Fruit fly (Drosophila melanogaster) whole organism, embryonic: ENCODE results near the gene raptor.

Experiments used
- Blimp-1 ChIP-seq: fragments of 200-800 bp; sonication (Bioruptor generic); optimal IDR thresholded peaks from 3 replicates; lab custom pipeline; 2018; ENCODE audit warnings: missing biosample characterization, missing genetic modification characterization, mild to moderate bottlenecking, moderate library complexity, missing genetic modification reagents
- Bteb2 ChIP-seq: fragments of 200-800 bp; sonication (Bioruptor generic); optimal IDR thresholded peaks from 2 replicates; lab custom pipeline; 2016; ENCODE audit warnings: missing biosample characterization, missing genetic modification characterization
- CG10462 ChIP-seq: fragments of 200-800 bp; sonication (Bioruptor generic); optimal IDR thresholded peaks from 2 replicates; lab custom pipeline; 2016; ENCODE audit warnings: missing biosample characterization, missing genetic modification characterization
- CG10959 ChIP-seq: fragments of 200-800 bp; sonication (Bioruptor generic); IDR thresholded peaks from 2 replicates; pipeline ENCODE4 v1.3.6; 2022; ENCODE audit warnings: missing biosample characterization, missing genetic modification characterization
- CG11085 ChIP-seq: fragments of 200-800 bp; sonication (Bioruptor generic); IDR thresholded peaks from 2 replicates; pipeline ENCODE4 v1.3.6; 2022; ENCODE audit warnings: missing biosample characterization, missing genetic modification characterization
- CG11456 ChIP-seq: fragments of 200-800 bp; sonication (Bioruptor generic); IDR thresholded peaks from 3 replicates; pipeline ENCODE4 v1.3.6; 2022; ENCODE audit warnings: missing biosample characterization, missing genetic modification characterization
- CG12236 ChIP-seq: fragments of 200-800 bp; sonication (Bioruptor generic); optimal IDR thresholded peaks from 2 replicates; lab custom pipeline; 2016; ENCODE audit warnings: missing biosample characterization, missing genetic modification characterization
- CG12659 ChIP-seq: fragments of 200-800 bp; sonication (Bioruptor generic); optimal IDR thresholded peaks from 3 replicates; lab custom pipeline; 2017; ENCODE audit warnings: mild to moderate bottlenecking, missing biosample characterization, missing genetic modification reagents, missing genetic modification characterization
- CG17361 ChIP-seq: fragments of 200-800 bp; sonication (Bioruptor generic); IDR thresholded peaks from 3 replicates; pipeline ENCODE4 v1.3.6; 2022; ENCODE audit warnings: missing biosample characterization, missing genetic modification characterization
- CG17829 ChIP-seq: fragments of 200-800 bp; optimal IDR thresholded peaks from 2 replicates; lab custom pipeline; 2019; ENCODE audit warnings: missing biosample characterization, mild to moderate bottlenecking, missing genetic modification characterization, moderate library complexity
- CG18619 ChIP-seq: fragments of 200-800 bp; sonication (Bioruptor generic); optimal IDR thresholded peaks from 3 replicates; lab custom pipeline; 2017; ENCODE audit warnings: missing biosample characterization, mild to moderate bottlenecking, missing genetic modification characterization
- CG18764 ChIP-seq: fragments of 200-800 bp; sonication (Bioruptor generic); optimal IDR thresholded peaks from 3 replicates; lab custom pipeline; 2016; ENCODE audit warnings: missing biosample characterization, missing genetic modification characterization
- CG2889 ChIP-seq: fragments of 200-800 bp; sonication (Bioruptor generic); IDR thresholded peaks from 3 replicates; pipeline ENCODE4 v1.3.6; 2022; ENCODE audit warnings: missing biosample characterization, missing genetic modification characterization
- CG30020 ChIP-seq: fragments of 200-800 bp; optimal IDR thresholded peaks from 2 replicates; lab custom pipeline; 2019; ENCODE audit warnings: missing biosample characterization, mild to moderate bottlenecking, missing genetic modification characterization, moderate library complexity
- CG31224 ChIP-seq: fragments of 200-800 bp; sonication (Bioruptor generic); IDR thresholded peaks from 2 replicates; pipeline ENCODE4 v1.3.6; 2022; ENCODE audit warnings: missing biosample characterization, missing genetic modification characterization
- CG32772 ChIP-seq: fragments of 200-800 bp; sonication (Bioruptor generic); IDR thresholded peaks from 2 replicates; pipeline ENCODE4 v1.3.6; 2022; ENCODE audit warnings: missing biosample characterization, missing genetic modification characterization
- CG33213 ChIP-seq: fragments of 200-800 bp; sonication (Bioruptor generic); optimal IDR thresholded peaks from 3 replicates; lab custom pipeline; 2016; ENCODE audit warnings: missing biosample characterization, missing genetic modification characterization
- CG34422 ChIP-seq: fragments of 200-800 bp; sonication (Bioruptor generic); IDR thresholded peaks from 3 replicates; pipeline ENCODE4 v1.3.6; 2022; ENCODE audit warnings: missing biosample characterization, missing genetic modification characterization
- CG3838 ChIP-seq: fragments of 200-800 bp; sonication (Bioruptor generic); optimal IDR thresholded peaks from 3 replicates; lab custom pipeline; 2016; ENCODE audit warnings: missing biosample characterization, missing genetic modification characterization
- CG4730 ChIP-seq: fragments of 200-800 bp; sonication (Bioruptor generic); IDR thresholded peaks from 2 replicates; pipeline ENCODE4 v1.3.6; 2022; ENCODE audit warnings: missing biosample characterization, missing genetic modification characterization
- CG7928 ChIP-seq: fragments of 200-800 bp; sonication (Bioruptor generic); optimal IDR thresholded peaks from 2 replicates; lab custom pipeline; 2017; ENCODE audit warnings: missing biosample characterization, mild to moderate bottlenecking, missing genetic modification characterization
- CG8281 ChIP-seq: fragments of 200-800 bp; sonication (Bioruptor generic); optimal IDR thresholded peaks from 2 replicates; lab custom pipeline; 2018; ENCODE audit warnings: missing biosample characterization, mild to moderate bottlenecking, missing genetic modification characterization, moderate library complexity
- CG8924 ChIP-seq: fragments of 200-800 bp; optimal IDR thresholded peaks from 3 replicates; lab custom pipeline; 2019; ENCODE audit warnings: missing biosample characterization, mild to moderate bottlenecking, missing genetic modification characterization, moderate library complexity
- HLH4C ChIP-seq: fragments of 200-800 bp; sonication (Bioruptor generic); IDR thresholded peaks from 3 replicates; pipeline ENCODE4 v1.3.6; 2022; ENCODE audit warnings: missing biosample characterization, missing genetic modification characterization; ENCODE audit not compliant: partially characterized antibody
- Jarid2 ChIP-seq: fragments of 200-800 bp; sonication (Bioruptor generic); optimal IDR thresholded peaks from 3 replicates; lab custom pipeline; 2017; ENCODE audit warnings: mild to moderate bottlenecking, missing biosample characterization, missing genetic modification reagents, missing genetic modification characterization
- Mrtf ChIP-seq: fragments of 200-800 bp; sonication (Bioruptor generic); IDR thresholded peaks from 3 replicates; pipeline ENCODE4 v1.3.6; 2022; ENCODE audit warnings: missing biosample characterization, missing genetic modification characterization
- NC2α ChIP-seq: fragments of 200-800 bp; sonication (Bioruptor generic); optimal IDR thresholded peaks from 2 replicates; lab custom pipeline; 2016; ENCODE audit warnings: missing biosample characterization, missing genetic modification characterization
- Opbp ChIP-seq: fragments of 200-800 bp; sonication (Bioruptor generic); IDR thresholded peaks from 3 replicates; pipeline ENCODE4 v1.3.6; 2022; ENCODE audit warnings: missing biosample characterization, missing genetic modification characterization; ENCODE audit not compliant: partially characterized antibody
- Sox100B ChIP-seq: fragments of 200-800 bp; sonication (Bioruptor generic); optimal IDR thresholded peaks from 3 replicates; lab custom pipeline; 2018; ENCODE audit warnings: missing biosample characterization, mild to moderate bottlenecking, missing genetic modification characterization
- Stat92E ChIP-seq, 3 experiments: fragments of >200 bp in 2 of 3; fragments of 200-800 bp in 1 of 3; sonication (Bioruptor generic) in 1 of 3; optimal IDR thresholded peaks; 2 replicates each; lab custom pipeline; 2017 to 2019; ENCODE audit warnings: missing biosample characterization in 3 of 3, missing genetic modification characterization in 3 of 3, mild to moderate bottlenecking in 1 of 3, moderate library complexity in 1 of 3
- ab ChIP-seq: fragments of 200-800 bp; sonication (Bioruptor generic); optimal IDR thresholded peaks from 2 replicates; lab custom pipeline; 2016; ENCODE audit warnings: missing biosample characterization, missing genetic modification characterization
- ara ChIP-seq: fragments of 200-800 bp; sonication (Bioruptor generic); IDR thresholded peaks from 2 replicates; pipeline ENCODE4 v1.3.6; 2022; ENCODE audit warnings: missing biosample characterization, missing genetic modification characterization
- br ChIP-seq: fragments of >200 bp; optimal IDR thresholded peaks from 2 replicates; lab custom pipeline; 2017
- crc ChIP-seq: fragments of 200-800 bp; sonication (Bioruptor generic); optimal IDR thresholded peaks from 2 replicates; lab custom pipeline; 2016; ENCODE audit warnings: missing biosample characterization, missing genetic modification characterization
- eyg ChIP-seq: fragments of 200-800 bp; sonication (Bioruptor generic); optimal IDR thresholded peaks from 3 replicates; lab custom pipeline; 2016; ENCODE audit warnings: missing biosample characterization, missing genetic modification characterization
- fu2 ChIP-seq: fragments of 200-800 bp; sonication (Bioruptor generic); optimal IDR thresholded peaks from 2 replicates; lab custom pipeline; 2016; ENCODE audit warnings: missing biosample characterization, missing genetic modification characterization
- gem ChIP-seq: fragments of 200-800 bp; sonication (Bioruptor generic); optimal IDR thresholded peaks from 2 replicates; lab custom pipeline; 2019; ENCODE audit warnings: missing biosample characterization, mild to moderate bottlenecking, missing genetic modification characterization, moderate library complexity
- grn ChIP-seq: fragments of 200-800 bp; sonication (Bioruptor generic); optimal IDR thresholded peaks from 3 replicates; lab custom pipeline; 2017; ENCODE audit warnings: missing biosample characterization, missing genetic modification characterization
- gt ChIP-seq: fragments of 200-800 bp; sonication (Bioruptor generic); IDR thresholded peaks from 2 replicates; pipeline ENCODE4 v1.3.6; 2022; ENCODE audit warnings: missing biosample characterization, missing genetic modification characterization
- hkb ChIP-seq, 2 experiments: fragments of 200-800 bp in 1 of 2; fragments of >200 bp in 1 of 2; sonication (Bioruptor generic) in 1 of 2; IDR thresholded peaks in 1 of 2; optimal IDR thresholded peaks in 1 of 2; 2 replicates each; pipeline versions ENCODE4 v1.3.6 to Lab custom; 2017 to 2022; ENCODE audit warnings: missing biosample characterization in 1 of 2, missing genetic modification characterization in 1 of 2
- lilli ChIP-seq: fragments of 200-800 bp; sonication (Bioruptor generic); optimal IDR thresholded peaks from 3 replicates; lab custom pipeline; 2016; ENCODE audit warnings: missing biosample characterization, missing genetic modification characterization
- maf-S ChIP-seq: fragments of 200-800 bp; sonication (Bioruptor generic); optimal IDR thresholded peaks from 2 replicates; lab custom pipeline; 2016; ENCODE audit warnings: missing biosample characterization, missing genetic modification characterization
- mam ChIP-seq: fragments of 200-800 bp; sonication (Bioruptor generic); optimal IDR thresholded peaks from 3 replicates; lab custom pipeline; 2016; ENCODE audit warnings: missing biosample characterization, missing genetic modification characterization
- oc ChIP-seq: fragments of 200-800 bp; sonication (Bioruptor generic); optimal IDR thresholded peaks from 2 replicates; lab custom pipeline; 2018; ENCODE audit warnings: missing biosample characterization, mild to moderate bottlenecking, missing genetic modification characterization, moderate library complexity
- onecut ChIP-seq: fragments of 200-800 bp; sonication (Bioruptor generic); IDR thresholded peaks from 2 replicates; pipeline ENCODE4 v1.3.6; 2022; ENCODE audit warnings: missing biosample characterization, missing genetic modification characterization
- prd ChIP-seq, 3 experiments: fragments of >200 bp in 2 of 3; fragments of 200-800 bp in 1 of 3; sonication (Bioruptor generic) in 1 of 3; optimal IDR thresholded peaks in 2 of 3; IDR thresholded peaks in 1 of 3; 2 replicates in 2 of 3; 3 replicates in 1 of 3; pipeline versions ENCODE4 v1.3.6 to Lab custom; 2017 to 2022; ENCODE audit warnings: missing biosample characterization in 1 of 3, missing genetic modification characterization in 1 of 3
- row ChIP-seq: fragments of 200-800 bp; sonication (Bioruptor generic); IDR thresholded peaks from 3 replicates; pipeline ENCODE4 v1.3.6; 2022; ENCODE audit warnings: missing biosample characterization, missing genetic modification characterization
- salm ChIP-seq: fragments of 200-800 bp; sonication (Bioruptor generic); optimal IDR thresholded peaks from 2 replicates; lab custom pipeline; 2018; ENCODE audit warnings: missing biosample characterization, mild to moderate bottlenecking, missing genetic modification characterization
- sd ChIP-seq: fragments of 200-800 bp; sonication (Bioruptor generic); optimal IDR thresholded peaks from 3 replicates; lab custom pipeline; 2018; ENCODE audit warnings: missing biosample characterization, mild to moderate bottlenecking, missing genetic modification characterization, moderate library complexity
- sug ChIP-seq: fragments of 200-800 bp; optimal IDR thresholded peaks from 2 replicates; lab custom pipeline; 2019; ENCODE audit warnings: missing biosample characterization, mild to moderate bottlenecking, missing genetic modification characterization, moderate library complexity
- zfh1 ChIP-seq: fragments of 200-800 bp; sonication (Bioruptor generic); IDR thresholded peaks from 3 replicates; pipeline ENCODE4 v1.3.6; 2022; ENCODE audit warnings: missing biosample characterization, missing genetic modification characterization

Gene raptor

DNA sequence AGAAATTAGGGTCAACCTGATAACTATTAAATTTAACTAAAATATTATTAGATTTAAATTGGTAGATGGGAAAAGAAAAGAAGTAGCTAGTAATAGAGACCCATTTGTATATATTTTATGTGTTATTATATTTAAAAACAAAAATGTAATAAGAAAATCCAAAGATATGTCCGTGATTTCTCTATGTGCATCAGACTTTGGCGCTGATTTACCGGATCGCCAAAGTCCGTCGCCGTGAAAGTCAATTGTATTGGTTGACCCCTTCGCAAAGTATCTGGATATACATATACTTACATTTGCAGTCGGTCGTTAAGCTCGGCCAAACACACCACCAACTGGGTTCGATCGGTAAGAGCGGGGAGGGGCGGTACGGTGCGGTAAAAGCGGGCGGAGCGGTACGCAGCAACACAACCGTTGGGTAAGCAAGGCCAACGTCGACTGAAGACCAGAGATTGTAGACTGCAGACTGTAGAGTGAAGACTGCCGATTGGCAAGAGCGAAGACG, 12.9 kb downstream of the raptor start (continued):
- no peak for TF ChIP-seq prd (optimal IDR thresholded peaks at IDR 0.05; lab: Kevin White, UChicago)
- TF ChIP-seq prd (GFP tag; IDR thresholded peaks at IDR 0.05; lab: Robert Waterston, UW) = 0 out of 3 replicates have a peak, but pooled peaks have one; percentile 23
- TF ChIP-seq Blimp-1 (GFP tag; lab: Kevin White, UChicago) = peak; percentile 78
- no peak for TF ChIP-seq HLH4C (GFP tag; lab: Robert Waterston, UW)
- no peak for TF ChIP-seq CG2889
- TF ChIP-seq Sox100B = peak; percentile 38
- no peak for TF ChIP-seq Stat92E (GFP tag; optimal IDR thresholded peaks at IDR 0.05; lab: Kevin White, UChicago)
- no peak for TF ChIP-seq lilli (GFP tag; lab: Kevin White, UChicago)
- no peak for TF ChIP-seq CG12236 (GFP tag; lab: Kevin White, UChicago)
- TF ChIP-seq CG10959 (GFP tag; lab: Robert Waterston, UW) = no peak
- peak; percentile 71 for TF ChIP-seq gem (tag; lab: Kevin White, UChicago)
- no peak for TF ChIP-seq CG11456 (GFP tag; lab: Robert Waterston, UW)
- no peak for TF ChIP-seq oc
- TF ChIP-seq onecut (GFP tag; lab: Robert Waterston, UW) = no peak
- TF ChIP-seq Mrtf (GFP tag; lab: Robert Waterston, UW) = no peak
- no peak for TF ChIP-seq grn
- TF ChIP-seq eyg (GFP tag; lab: Kevin White, UChicago) = no peak
- no peak for TF ChIP-seq crc
- TF ChIP-seq CG8281 (tag; lab: Kevin White, UChicago) = no peak
- no peak for TF ChIP-seq CG10462 (GFP tag; lab: Kevin White, UChicago)
- no peak for TF ChIP-seq CG33213 (GFP tag; lab: Kevin White, UChicago)
- no peak for TF ChIP-seq CG3838 (GFP tag; lab: Kevin White, UChicago)
- TF ChIP-seq mam (GFP tag; lab: Kevin White, UChicago) = no peak
- TF ChIP-seq CG32772 (GFP tag; lab: Robert Waterston, UW) = no peak
- TF ChIP-seq CG18764 = no peak
- TF ChIP-seq NC2α (GFP tag; lab: Kevin White, UChicago) = no peak
- peak; percentile 26 for TF ChIP-seq row (GFP tag; lab: Robert Waterston, UW)
- no peak for TF ChIP-seq Bteb2 (GFP tag; lab: Kevin White, UChicago)
- TF ChIP-seq ara = no peak
- TF ChIP-seq CG17361 (GFP tag; lab: Robert Waterston, UW) = 0 out of 3 replicates have a peak, but pooled peaks have one; percentile 43
- TF ChIP-seq ab (GFP tag; lab: Kevin White, UChicago) = no peak
- no peak for TF ChIP-seq gt (GFP tag; lab: Robert Waterston, UW)
- TF ChIP-seq fu2 = no peak
- no peak for TF ChIP-seq br (lab: Kevin White, UChicago)
- no peak for TF ChIP-seq CG4730 (GFP tag; lab: Robert Waterston, UW)
- peak; percentile 10 for TF ChIP-seq CG12659 (GFP tag; lab: Kevin White, UChicago)
- TF ChIP-seq CG17829 (tag; lab: Kevin White, UChicago) = peak; percentile 19
- TF ChIP-seq hkb (optimal IDR thresholded peaks at IDR 0.05; lab: Kevin White, UChicago) = no peak
- peak; percentile 26; the same call in 1 of the 2 replicates for TF ChIP-seq hkb (GFP tag; IDR thresholded peaks at IDR 0.05; lab: Robert Waterston, UW)
- TF ChIP-seq zfh1 = no peak
- TF ChIP-seq CG31224 (GFP tag; lab: Robert Waterston, UW) = no peak
- 0 out of 3 replicates have a peak, but pooled peaks have one; percentile 29 for TF ChIP-seq Opbp
- no peak for TF ChIP-seq CG34422 (GFP tag; lab: Robert Waterston, UW)
- TF ChIP-seq CG7928 (GFP tag; lab: Kevin White, UChicago) = no peak
- peak; percentile 31 for TF ChIP-seq Jarid2 (GFP tag; lab: Kevin White, UChicago)
- no peak for TF ChIP-seq CG30020 (tag; lab: Kevin White, UChicago)
- TF ChIP-seq salm (tag; lab: Kevin White, UChicago) = peak; percentile 20
- TF ChIP-seq maf-S (GFP tag; lab: Kevin White, UChicago) = no peak
- peak; percentile 36 for TF ChIP-seq CG8924 (tag; lab: Kevin White, UChicago)
- TF ChIP-seq CG18619 (GFP tag; lab: Kevin White, UChicago) = no peak
- no peak for TF ChIP-seq sd
- TF ChIP-seq sug (tag; lab: Kevin White, UChicago) = no peak
- no peak for TF ChIP-seq CG11085 (GFP tag; lab: Robert Waterston, UW)
